Fruit fly (Drosophila melanogaster): ENCODE data around the gene Vha26.

Vha26 gene

dm6 chr3R:5554082-5554481, 37.5 kb upstream of the Vha26 start, which contains the start of gene Pcmt:
TSS of gene Pcmt (minus strand) at chr3R:5554316.
- TF ChIP-seq Hmr (GFP tag; optimal IDR thresholded peaks at IDR 0.05) (no peak), CrebB (tag; optimal IDR thresholded peaks at IDR 0.05) (no peak), vvl (GFP tag; IDR thresholded peaks at IDR 0.05) (no peak), CG31441 (GFP tag; IDR thresholded peaks at IDR 0.05) (no peak), Scr (GFP tag; IDR thresholded peaks at IDR 0.05; ENCODE audit: partially characterized antibody) (peak; percentile 55; the same call in 1 of the 2 replicates), H15 (GFP tag; IDR thresholded peaks at IDR 0.05) (no peak), CG2120 (GFP tag; optimal IDR thresholded peaks at IDR 0.05) (no peak), CG7786 (GFP tag; optimal IDR thresholded peaks at IDR 0.05) (no peak), CG14860 (GFP tag; IDR thresholded peaks at IDR 0.05; ENCODE audit: partially characterized antibody) (no peak), CG9609 (GFP tag; optimal IDR thresholded peaks at IDR 0.05) (no peak), onecut (GFP tag; IDR thresholded peaks at IDR 0.05) (no peak), bcd (GFP tag; optimal IDR thresholded peaks at IDR 0.05) (no peak), sisA (GFP tag; IDR thresholded peaks at IDR 0.05) (no peak), CG34224 (GFP tag; IDR thresholded peaks at IDR 0.05; ENCODE audit: partially characterized antibody) (peak; percentile 24; the same call in 2 of the 3 replicates), pzg (GFP tag; optimal IDR thresholded peaks at IDR 0.05) (peak; percentile 31), dysf (GFP tag; IDR thresholded peaks at IDR 0.05) (no peak), CG10959 (GFP tag; IDR thresholded peaks at IDR 0.05) (no peak), mld (GFP tag; IDR thresholded peaks at IDR 0.05; ENCODE audit: partially characterized antibody) (no peak), dmrt99B (tag; optimal IDR thresholded peaks at IDR 0.05) (no peak), CG11695 (GFP tag; IDR thresholded peaks at IDR 0.05) (no peak), da (GFP tag; optimal IDR thresholded peaks at IDR 0.05) (no peak), CG8924 (tag; optimal IDR thresholded peaks at IDR 0.05) (no peak), CG8281 (tag; optimal IDR thresholded peaks at IDR 0.05) (no peak), CG31224 (GFP tag; IDR thresholded peaks at IDR 0.05) (no peak), YL-1 (GFP tag; optimal IDR thresholded peaks at IDR 0.05) (no peak), sna (GFP tag; IDR thresholded peaks at IDR 0.05; ENCODE audit: partially characterized antibody) (peak; percentile 32; the same call in 1 of the 2 replicates), pita (GFP tag; optimal IDR thresholded peaks at IDR 0.05) (no peak), usp (GFP tag; optimal IDR thresholded peaks at IDR 0.05) (no peak), wek (GFP tag; optimal IDR thresholded peaks at IDR 0.05) (no peak), bowl (GFP tag; IDR thresholded peaks at IDR 0.05) (no peak), so (GFP tag; IDR thresholded peaks at IDR 0.05) (no peak), CG18262 (tag; optimal IDR thresholded peaks at IDR 0.05) (no peak), CG12104 (GFP tag; optimal IDR thresholded peaks at IDR 0.05) (no peak), CG6175 (GFP tag; IDR thresholded peaks at IDR 0.05) (no peak), Hr78 (GFP tag; optimal IDR thresholded peaks at IDR 0.05) (no peak), CG7372 (GFP tag; IDR thresholded peaks at IDR 0.05) (no peak), lilli (GFP tag; optimal IDR thresholded peaks at IDR 0.05) (no peak), stwl (tag; optimal IDR thresholded peaks at IDR 0.05) (peak; percentile 63), tin (GFP tag; optimal IDR thresholded peaks at IDR 0.05) (no peak), jigr1 (GFP tag; IDR thresholded peaks at IDR 0.05) (no peak), CG4360 (GFP tag; IDR thresholded peaks at IDR 0.05) (no peak), CG15073 (GFP tag; optimal IDR thresholded peaks at IDR 0.05) (no peak), Lim3 (GFP tag; IDR thresholded peaks at IDR 0.05) (no peak), Hey (tag; optimal IDR thresholded peaks at IDR 0.05) (no peak), CG3163 (GFP tag; optimal IDR thresholded peaks at IDR 0.05) (no peak), sc (optimal IDR thresholded peaks at IDR 0.05) (no peak), sc (GFP tag; optimal IDR thresholded peaks at IDR 0.05) (no peak), CG10209 (GFP tag; optimal IDR thresholded peaks at IDR 0.05) (no peak), CG17186 (GFP tag; optimal IDR thresholded peaks at IDR 0.05) (no peak), CG43689 (GFP tag; IDR thresholded peaks at IDR 0.05) (no peak), CG12942 (GFP tag; optimal IDR thresholded peaks at IDR 0.05) (no peak), CG11398 (GFP tag; optimal IDR thresholded peaks at IDR 0.05) (no peak)

Measured in whole organism, embryonic.